Fruit fly (Drosophila melanogaster) whole organism, embryonic: ENCODE results near the gene isoQC.

ENCODE experiments used
- BEAF-32 ChIP-seq: fragments of 200-800 bp; sonication (Bioruptor generic); optimal IDR thresholded peaks from 3 replicates; lab custom pipeline; 2017; ENCODE audit warnings: missing biosample characterization, missing genetic modification characterization, mild to moderate bottlenecking, moderate library complexity, missing genetic modification reagents
- CG11504 ChIP-seq: fragments of 200-800 bp; sonication (Bioruptor generic); optimal IDR thresholded peaks from 3 replicates; lab custom pipeline; 2019; ENCODE audit warnings: missing biosample characterization, mild to moderate bottlenecking, missing genetic modification characterization, moderate library complexity
- CG11560 ChIP-seq: fragments of 200-800 bp; sonication (Bioruptor generic); IDR thresholded peaks from 3 replicates; pipeline ENCODE4 v1.3.6; 2022; ENCODE audit warnings: missing biosample characterization, missing genetic modification characterization
- CG12299 ChIP-seq: fragments of 200-800 bp; sonication (Bioruptor generic); optimal IDR thresholded peaks from 2 replicates; lab custom pipeline; 2018; ENCODE audit warnings: missing biosample characterization, mild to moderate bottlenecking, missing genetic modification characterization
- CG12391 ChIP-seq: fragments of 200-800 bp; sonication (Bioruptor generic); optimal IDR thresholded peaks from 3 replicates; lab custom pipeline; 2018; ENCODE audit warnings: missing biosample characterization, mild to moderate bottlenecking, missing genetic modification characterization, moderate library complexity
- CG13424 ChIP-seq: fragments of 200-800 bp; sonication (Bioruptor generic); optimal IDR thresholded peaks from 2 replicates; lab custom pipeline; 2019; ENCODE audit warnings: missing biosample characterization, mild to moderate bottlenecking, missing genetic modification characterization, moderate library complexity
- CG15514 ChIP-seq: fragments of 200-800 bp; sonication (Bioruptor generic); optimal IDR thresholded peaks from 3 replicates; lab custom pipeline; 2017; ENCODE audit warnings: missing biosample characterization, missing genetic modification characterization, mild to moderate bottlenecking, moderate library complexity, missing genetic modification reagents
- CG15601 ChIP-seq: fragments of 200-800 bp; sonication (Bioruptor generic); optimal IDR thresholded peaks from 3 replicates; lab custom pipeline; 2019; ENCODE audit warnings: missing biosample characterization, mild to moderate bottlenecking, missing genetic modification characterization, moderate library complexity
- CG18476 ChIP-seq: fragments of 200-800 bp; sonication (Bioruptor generic); optimal IDR thresholded peaks from 2 replicates; lab custom pipeline; 2016; ENCODE audit warnings: missing biosample characterization, mild to moderate bottlenecking, missing genetic modification characterization
- CG2712 ChIP-seq: fragments of 200-800 bp; optimal IDR thresholded peaks from 3 replicates; lab custom pipeline; 2019; ENCODE audit warnings: missing biosample characterization, mild to moderate bottlenecking, missing genetic modification characterization, moderate library complexity
- CG30020 ChIP-seq: fragments of 200-800 bp; optimal IDR thresholded peaks from 2 replicates; lab custom pipeline; 2019; ENCODE audit warnings: missing biosample characterization, mild to moderate bottlenecking, missing genetic modification characterization, moderate library complexity
- CG4617 ChIP-seq: fragments of 200-800 bp; sonication (Bioruptor generic); optimal IDR thresholded peaks from 3 replicates; lab custom pipeline; 2016; ENCODE audit warnings: missing biosample characterization, missing genetic modification characterization, borderline replicate concordance
- CG4707 ChIP-seq: fragments of 200-800 bp; sonication (Bioruptor generic); optimal IDR thresholded peaks from 2 replicates; lab custom pipeline; 2018; ENCODE audit warnings: missing biosample characterization, mild to moderate bottlenecking, missing genetic modification characterization, moderate library complexity
- CG7372 ChIP-seq: fragments of 200-800 bp; sonication (Bioruptor generic); IDR thresholded peaks from 2 replicates; pipeline ENCODE4 v1.3.6; 2022; ENCODE audit warnings: missing biosample characterization, missing genetic modification characterization
- CG8924 ChIP-seq: fragments of 200-800 bp; optimal IDR thresholded peaks from 3 replicates; lab custom pipeline; 2019; ENCODE audit warnings: missing biosample characterization, mild to moderate bottlenecking, missing genetic modification characterization, moderate library complexity
- CG9797 ChIP-seq: fragments of 200-800 bp; sonication (Bioruptor generic); optimal IDR thresholded peaks from 3 replicates; lab custom pipeline; 2018; ENCODE audit warnings: missing biosample characterization, mild to moderate bottlenecking, missing genetic modification characterization
- CG9932 ChIP-seq: fragments of 200-800 bp; sonication (Bioruptor generic); IDR thresholded peaks from 2 replicates; pipeline ENCODE4 v1.3.6; 2022; ENCODE audit warnings: missing biosample characterization, missing genetic modification characterization
- Chrac-16 ChIP-seq: fragments of 200-800 bp; sonication (Bioruptor generic); optimal IDR thresholded peaks from 3 replicates; lab custom pipeline; 2016; ENCODE audit warnings: missing biosample characterization, missing genetic modification characterization
- D ChIP-seq, 2 experiments: fragments of 200-800 bp in 1 of 2; fragments of >200 bp in 1 of 2; sonication (Bioruptor generic) in 1 of 2; optimal IDR thresholded peaks; 2 replicates in 1 of 2; 3 replicates in 1 of 2; lab custom pipeline; 2017; ENCODE audit warnings: mild to moderate bottlenecking in 1 of 2, missing biosample characterization in 1 of 2, missing genetic modification characterization in 1 of 2, missing genetic modification reagents in 1 of 2
- D19A ChIP-seq: fragments of 200-800 bp; optimal IDR thresholded peaks from 3 replicates; lab custom pipeline; 2019; ENCODE audit warnings: missing biosample characterization, mild to moderate bottlenecking, missing genetic modification characterization, moderate library complexity
- Dp ChIP-seq: fragments of 200-800 bp; sonication (Bioruptor generic); optimal IDR thresholded peaks from 2 replicates; lab custom pipeline; 2018; ENCODE audit warnings: missing biosample characterization, mild to moderate bottlenecking, missing genetic modification characterization, moderate library complexity
- Ets65A ChIP-seq: fragments of 200-800 bp; sonication (Bioruptor generic); peaks from one replicate; lab custom pipeline; 2016; ENCODE audit warnings: missing biosample characterization, missing genetic modification characterization
- Ets97D ChIP-seq: fragments of 200-800 bp; sonication (Bioruptor generic); optimal IDR thresholded peaks from 3 replicates; lab custom pipeline; 2016; ENCODE audit warnings: missing biosample characterization, missing genetic modification characterization
- Hmr ChIP-seq: fragments of 200-800 bp; sonication (Bioruptor generic); optimal IDR thresholded peaks from 3 replicates; lab custom pipeline; 2017; ENCODE audit warnings: mild to moderate bottlenecking, missing biosample characterization, missing genetic modification reagents, missing genetic modification characterization
- Hr51 ChIP-seq, 2 experiments: fragments of 200-800 bp; sonication (Bioruptor generic); optimal IDR thresholded peaks; 2 replicates in 1 of 2; 3 replicates in 1 of 2; lab custom pipeline; 2016 to 2018; ENCODE audit warnings: missing biosample characterization in 2 of 2, missing genetic modification characterization in 2 of 2, mild to moderate bottlenecking in 1 of 2, moderate library complexity in 1 of 2
- MESR4 ChIP-seq: fragments of 200-800 bp; sonication (Bioruptor generic); optimal IDR thresholded peaks from 2 replicates; lab custom pipeline; 2018; ENCODE audit warnings: missing biosample characterization, mild to moderate bottlenecking, missing genetic modification characterization, moderate library complexity
- Max ChIP-seq: fragments of 200-800 bp; sonication (Bioruptor generic); optimal IDR thresholded peaks from 2 replicates; lab custom pipeline; 2016; ENCODE audit warnings: missing biosample characterization, mild to moderate bottlenecking, missing genetic modification characterization
- Med ChIP-seq: fragments of 200-800 bp; sonication (Bioruptor generic); peaks from one replicate; lab custom pipeline; 2016; ENCODE audit warnings: missing biosample characterization, missing genetic modification characterization, mild to moderate bottlenecking, inconsistent platforms, moderate library complexity
- NFAT ChIP-seq: fragments of 200-800 bp; sonication (Bioruptor generic); IDR thresholded peaks from 2 replicates; pipeline ENCODE4 v1.3.6; 2022; ENCODE audit warnings: missing biosample characterization, missing genetic modification characterization
- Nf-YC ChIP-seq: fragments of 200-800 bp; optimal IDR thresholded peaks from 3 replicates; lab custom pipeline; 2019; ENCODE audit warnings: missing biosample characterization, mild to moderate bottlenecking, missing genetic modification characterization, moderate library complexity
- Opbp ChIP-seq: fragments of 200-800 bp; sonication (Bioruptor generic); IDR thresholded peaks from 3 replicates; pipeline ENCODE4 v1.3.6; 2022; ENCODE audit warnings: missing biosample characterization, missing genetic modification characterization; ENCODE audit not compliant: partially characterized antibody
- Pdp1 ChIP-seq, 2 experiments: fragments of 200-800 bp; sonication (Bioruptor generic); optimal IDR thresholded peaks; 3 replicates each; lab custom pipeline; 2016; ENCODE audit warnings: missing biosample characterization in 2 of 2, missing genetic modification characterization in 2 of 2, mild to moderate bottlenecking in 1 of 2, moderate library complexity in 1 of 2
- Xbp1 ChIP-seq: fragments of 200-800 bp; sonication (Bioruptor generic); optimal IDR thresholded peaks from 3 replicates; lab custom pipeline; 2016; ENCODE audit warnings: missing biosample characterization, mild to moderate bottlenecking, missing genetic modification characterization
- abd-A ChIP-seq: fragments of 200-800 bp; sonication (Bioruptor generic); optimal IDR thresholded peaks from 3 replicates; lab custom pipeline; 2019; ENCODE audit warnings: missing biosample characterization, mild to moderate bottlenecking, missing genetic modification characterization, moderate library complexity
- az2 ChIP-seq: fragments of 200-800 bp; sonication (Bioruptor generic); optimal IDR thresholded peaks from 3 replicates; lab custom pipeline; 2016; ENCODE audit warnings: missing biosample characterization, missing genetic modification characterization
- crp ChIP-seq, 2 experiments: fragments of 200-800 bp; sonication (Bioruptor generic); optimal IDR thresholded peaks; 2 replicates in 1 of 2; 3 replicates in 1 of 2; lab custom pipeline; 2017; ENCODE audit warnings: missing biosample characterization in 2 of 2, missing genetic modification characterization in 2 of 2, mild to moderate bottlenecking in 1 of 2, moderate library complexity in 1 of 2
- exex ChIP-seq: fragments of 200-800 bp; sonication (Bioruptor generic); optimal IDR thresholded peaks from 4 replicates; lab custom pipeline; 2018; ENCODE audit warnings: missing biosample characterization, mild to moderate bottlenecking, missing genetic modification characterization, moderate library complexity
- fu2 ChIP-seq: fragments of 200-800 bp; sonication (Bioruptor generic); optimal IDR thresholded peaks from 2 replicates; lab custom pipeline; 2016; ENCODE audit warnings: missing biosample characterization, missing genetic modification characterization
- ind ChIP-seq: fragments of 200-800 bp; sonication (Bioruptor generic); optimal IDR thresholded peaks from 3 replicates; lab custom pipeline; 2016; ENCODE audit warnings: missing biosample characterization, missing genetic modification characterization
- mirr ChIP-seq: fragments of 200-800 bp; sonication (Bioruptor generic); optimal IDR thresholded peaks from 3 replicates; lab custom pipeline; 2018; ENCODE audit warnings: missing biosample characterization, mild to moderate bottlenecking, missing genetic modification characterization
- nmo ChIP-seq: fragments of 200-800 bp; sonication (Bioruptor generic); optimal IDR thresholded peaks from 2 replicates; lab custom pipeline; 2018; ENCODE audit warnings: missing biosample characterization, mild to moderate bottlenecking, missing genetic modification characterization, moderate library complexity
- sna ChIP-seq: fragments of 200-800 bp; sonication (Bioruptor generic); IDR thresholded peaks from 2 replicates; pipeline ENCODE4 v1.3.6; 2022; ENCODE audit warnings: missing biosample characterization, missing genetic modification characterization; ENCODE audit not compliant: partially characterized antibody
- stwl ChIP-seq: fragments of 200-800 bp; sonication (Bioruptor generic); optimal IDR thresholded peaks from 3 replicates; lab custom pipeline; 2018; ENCODE audit warnings: missing biosample characterization, mild to moderate bottlenecking, missing genetic modification characterization, moderate library complexity
- sug ChIP-seq: fragments of 200-800 bp; optimal IDR thresholded peaks from 2 replicates; lab custom pipeline; 2019; ENCODE audit warnings: missing biosample characterization, mild to moderate bottlenecking, missing genetic modification characterization, moderate library complexity
- trem ChIP-seq: fragments of 200-800 bp; optimal IDR thresholded peaks from 3 replicates; lab custom pipeline; 2019; ENCODE audit warnings: missing biosample characterization, mild to moderate bottlenecking, missing genetic modification characterization, moderate library complexity

The isoQC gene

dm6 chr3L:20518805-20519503 lies 44.7 kb downstream of the isoQC start, which contains the start of gene BNIP3 (continued):
- peak; percentile 55 for TF ChIP-seq stwl
- peak; percentile 38; the same call in 2 of the 3 replicates for TF ChIP-seq Opbp (GFP tag; lab: Robert Waterston, UW)
- TF ChIP-seq CG18476 (GFP tag; lab: Kevin White, UChicago), result no peak
- peak; percentile 30 for TF ChIP-seq CG15514
- TF ChIP-seq exex, result peak; percentile 32
- TF ChIP-seq Nf-YC (tag; lab: Kevin White, UChicago), result peak; percentile 57
- peak; percentile 44 for TF ChIP-seq D (optimal IDR thresholded peaks at IDR 0.05; lab: Kevin White, UChicago)
- TF ChIP-seq D (GFP tag; optimal IDR thresholded peaks at IDR 0.05; lab: Kevin White, UChicago), result no peak
- TF ChIP-seq abd-A (tag; lab: Kevin White, UChicago), result peak; percentile 52
- peak; percentile 22 for TF ChIP-seq mirr
- TF ChIP-seq sna (GFP tag; lab: Robert Waterston, UW), result no peak
- no peak for TF ChIP-seq Hr51 (GFP tag; optimal IDR thresholded peaks at IDR 0.05; lab: Kevin White, UChicago)
- TF ChIP-seq Dp (GFP tag; lab: Kevin White, UChicago), result peak; percentile 78
- TF ChIP-seq CG11504, result peak; percentile 46
- TF ChIP-seq Hmr, result peak; percentile 24
- TF ChIP-seq CG8924 (tag; lab: Kevin White, UChicago), result peak; percentile 63
- TF ChIP-seq nmo (GFP tag; lab: Kevin White, UChicago), result peak; percentile 21

DNA sequence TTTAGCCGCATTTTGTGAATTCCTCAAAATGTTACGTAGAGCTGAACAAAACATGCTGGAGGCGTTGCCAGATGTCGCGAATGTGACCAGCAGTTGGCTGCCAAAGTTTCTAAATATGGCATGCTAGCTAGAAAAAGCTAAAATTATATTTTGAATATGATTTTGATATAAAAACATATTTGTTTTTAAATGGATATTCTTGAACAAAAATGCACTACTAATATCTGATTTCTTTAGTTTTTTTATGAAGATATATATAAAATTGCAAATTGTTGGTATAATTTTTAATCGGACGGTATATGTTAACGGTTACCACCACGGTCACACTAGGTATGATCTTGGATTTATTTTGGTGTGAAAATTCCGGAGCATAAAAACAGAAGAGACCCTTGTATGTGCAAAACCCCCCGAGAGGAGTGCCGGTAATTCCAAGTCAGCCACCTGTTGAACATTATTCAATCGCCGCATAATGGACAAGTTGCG lies 46.5 kb downstream of the isoQC start, which contains the start of the genes mTerf3 and CG5104:
Gene mTerf3, minus strand, starts transcription at position 86 of the 483 bp plus-strand sequence.
Gene CG5104, plus strand, starts transcription at position 323 of the 483 bp plus-strand sequence.
- TF ChIP-seq crp (GFP tag; optimal IDR thresholded peaks at IDR 0.05; lab: Kevin White, UChicago) (peak in 1 of 2 experiments; percentile 44), Ets97D (GFP tag; lab: Kevin White, UChicago) (peak; percentile 22), CG2712 (tag; lab: Kevin White, UChicago) (peak; percentile 42), Pdp1 (GFP tag; optimal IDR thresholded peaks at IDR 0.05; lab: Kevin White, UChicago) (peak in 1 of 2 experiments; percentile 82), trem (peak; percentile 57), CG7372 (GFP tag; lab: Robert Waterston, UW) (no peak), BEAF-32 (peak; percentile 36), D19A (tag; lab: Kevin White, UChicago) (peak; percentile 14), Chrac-16 (peak; percentile 5), CG12391 (tag; lab: Kevin White, UChicago) (peak; percentile 54), CG15601 (tag; lab: Kevin White, UChicago) (peak; percentile 7), Ets65A (GFP tag; lab: Kevin White, UChicago) (peak; percentile 69), CG13424 (peak; percentile 46), nmo (GFP tag; lab: Kevin White, UChicago) (peak; percentile 59), Med (GFP tag; lab: Kevin White, UChicago) (peak; percentile 74), MESR4 (GFP tag; lab: Kevin White, UChicago) (peak; percentile 43), sug (tag; lab: Kevin White, UChicago) (peak; percentile 34), CG9932 (GFP tag; lab: Robert Waterston, UW) (peak; percentile 38; the same call in 1 of the 2 replicates), CG12299 (tag; lab: Kevin White, UChicago) (peak; percentile 24), CG4707 (GFP tag; lab: Kevin White, UChicago) (no peak), Max (peak; percentile 55), NFAT (no peak), CG4617 (GFP tag; lab: Kevin White, UChicago) (peak; percentile 47), Xbp1 (GFP tag; lab: Kevin White, UChicago) (peak; percentile 10), stwl (peak; percentile 73), CG11560 (tag; lab: Robert Waterston, UW) (no peak), CG9797 (GFP tag; lab: Kevin White, UChicago) (peak; percentile 78), CG30020 (peak; percentile 56), az2 (GFP tag; lab: Kevin White, UChicago) (peak; percentile 19), fu2 (GFP tag; lab: Kevin White, UChicago) (no peak), ind (GFP tag; lab: Kevin White, UChicago) (peak; percentile 26)
